Worm (Caenorhabditis elegans) whole organism, L3 larva: ENCODE measurements around the gene abch-1.

Source experiments
- R02D3.7 ChIP-seq: fragments of 150-350 bp; optimal IDR thresholded peaks from 2 replicates; lab custom pipeline; 2014; ENCODE audit warnings: missing biosample characterization, missing genetic modification characterization
- aly-2 ChIP-seq: fragments of 150-350 bp; optimal IDR thresholded peaks from 2 replicates; lab custom pipeline; 2014; ENCODE audit warnings: missing biosample characterization, missing genetic modification characterization
- ama-1 ChIP-seq: fragments of 150-350 bp; optimal IDR thresholded peaks from 2 replicates; lab custom pipeline; 2018
- fkh-2 ChIP-seq: fragments of 150-350 bp; optimal IDR thresholded peaks from 2 replicates; lab custom pipeline; 2014; ENCODE audit warnings: missing biosample characterization, missing genetic modification reagents, missing genetic modification characterization
- nhr-237 ChIP-seq: fragments of 150-350 bp; optimal IDR thresholded peaks from 2 replicates; lab custom pipeline; 2014; ENCODE audit warnings: missing biosample characterization, missing genetic modification characterization
- nhr-67 ChIP-seq: fragments of 150-350 bp; optimal IDR thresholded peaks from 2 replicates; lab custom pipeline; 2014; ENCODE audit warnings: missing biosample characterization, missing genetic modification characterization
- pha-4 ChIP-seq: fragments of 150-350 bp; optimal IDR thresholded peaks from 2 replicates; lab custom pipeline; 2014; ENCODE audit warnings: missing biosample characterization, missing genetic modification reagents, missing genetic modification characterization
- snpc-4 ChIP-seq: fragments of 150-350 bp; optimal IDR thresholded peaks from 2 replicates; lab custom pipeline; 2014; ENCODE audit warnings: missing biosample characterization, missing genetic modification characterization
- unc-62 ChIP-seq: fragments of 150-350 bp; sonication (generic microtip); optimal IDR thresholded peaks from 4 replicates; lab custom pipeline; 2014; ENCODE audit warnings: missing biosample characterization, missing genetic modification reagents, missing genetic modification characterization

ce11 chrII:6501420-6501819 is 30.0 kb downstream of the abch-1 start, which contains the start of gene R05G9.3:
- TF ChIP-seq ama-1 (lab: Kevin White, UChicago) (no peak), aly-2 (tag; lab: Kevin White, UChicago) (no peak), unc-62 (GFP tag; lab: Kevin White, UChicago) (no peak), fkh-2 (tag; lab: Kevin White, UChicago) (no peak), nhr-237 (tag; lab: Kevin White, UChicago) (no peak), snpc-4 (tag; lab: Kevin White, UChicago) (no peak), pha-4 (tag; lab: Kevin White, UChicago) (no peak), R02D3.7 (tag; lab: Kevin White, UChicago) (no peak), nhr-67 (tag; lab: Kevin White, UChicago) (no peak)
